Fruit fly (Drosophila melanogaster) whole organism, embryonic: ENCODE measurements around the gene Cyp40.
A peak's percentile ranks its signal among the peaks of the same experiment; 100 is the strongest.

Experiments
- Aef1 ChIP-seq: fragments of 200-800 bp; sonication (Bioruptor generic); IDR thresholded peaks from 3 replicates; pipeline ENCODE4 v1.3.6; 2022; ENCODE audit warnings: missing biosample characterization, missing genetic modification characterization
- Antp ChIP-seq: fragments of 200-800 bp; sonication (Bioruptor generic); optimal IDR thresholded peaks from 3 replicates; lab custom pipeline; 2016; ENCODE audit warnings: missing biosample characterization, missing genetic modification characterization
- Bgb ChIP-seq: fragments of 200-800 bp; sonication (Bioruptor generic); IDR thresholded peaks from 2 replicates; pipeline ENCODE4 v1.3.6; 2022; ENCODE audit warnings: missing biosample characterization, missing genetic modification characterization; ENCODE audit not compliant: partially characterized antibody
- Blimp-1 ChIP-seq: fragments of 200-800 bp; sonication (Bioruptor generic); optimal IDR thresholded peaks from 3 replicates; lab custom pipeline; 2018; ENCODE audit warnings: missing biosample characterization, missing genetic modification characterization, mild to moderate bottlenecking, moderate library complexity, missing genetic modification reagents
- CG10267 ChIP-seq: fragments of 200-800 bp; sonication (Bioruptor generic); optimal IDR thresholded peaks from 2 replicates; lab custom pipeline; 2018; ENCODE audit warnings: missing biosample characterization, mild to moderate bottlenecking, missing genetic modification characterization, moderate library complexity
- CG10366 ChIP-seq: fragments of 200-800 bp; sonication (Bioruptor generic); IDR thresholded peaks from 2 replicates; pipeline ENCODE4 v1.3.6; 2022; ENCODE audit warnings: missing biosample characterization, missing genetic modification characterization
- CG10959 ChIP-seq: fragments of 200-800 bp; sonication (Bioruptor generic); IDR thresholded peaks from 2 replicates; pipeline ENCODE4 v1.3.6; 2022; ENCODE audit warnings: missing biosample characterization, missing genetic modification characterization
- CG11456 ChIP-seq: fragments of 200-800 bp; sonication (Bioruptor generic); IDR thresholded peaks from 3 replicates; pipeline ENCODE4 v1.3.6; 2022; ENCODE audit warnings: missing biosample characterization, missing genetic modification characterization
- CG14710 ChIP-seq: fragments of 200-800 bp; sonication (Bioruptor generic); optimal IDR thresholded peaks from 3 replicates; lab custom pipeline; 2019; ENCODE audit warnings: missing biosample characterization, mild to moderate bottlenecking, missing genetic modification characterization, moderate library complexity
- CG15514 ChIP-seq: fragments of 200-800 bp; sonication (Bioruptor generic); optimal IDR thresholded peaks from 3 replicates; lab custom pipeline; 2017; ENCODE audit warnings: missing biosample characterization, missing genetic modification characterization, mild to moderate bottlenecking, moderate library complexity, missing genetic modification reagents
- CG17328 ChIP-seq: fragments of 200-800 bp; sonication (Bioruptor generic); IDR thresholded peaks from 2 replicates; pipeline ENCODE4 v1.3.6; 2022; ENCODE audit warnings: missing biosample characterization, missing genetic modification characterization
- CG17612 ChIP-seq: fragments of 200-800 bp; sonication (Bioruptor generic); IDR thresholded peaks from 2 replicates; pipeline ENCODE4 v1.3.6; 2022; ENCODE audit warnings: missing biosample characterization, missing genetic modification characterization
- CG17802 ChIP-seq: fragments of 200-800 bp; sonication (Bioruptor generic); optimal IDR thresholded peaks from 2 replicates; lab custom pipeline; 2018; ENCODE audit warnings: missing biosample characterization, mild to moderate bottlenecking, missing genetic modification characterization, moderate library complexity
- CG18262 ChIP-seq: fragments of 200-800 bp; optimal IDR thresholded peaks from 3 replicates; lab custom pipeline; 2019; ENCODE audit warnings: missing biosample characterization, mild to moderate bottlenecking, missing genetic modification characterization, moderate library complexity
- CG32772 ChIP-seq: fragments of 200-800 bp; sonication (Bioruptor generic); IDR thresholded peaks from 2 replicates; pipeline ENCODE4 v1.3.6; 2022; ENCODE audit warnings: missing biosample characterization, missing genetic modification characterization
- CG4707 ChIP-seq: fragments of 200-800 bp; sonication (Bioruptor generic); optimal IDR thresholded peaks from 2 replicates; lab custom pipeline; 2018; ENCODE audit warnings: missing biosample characterization, mild to moderate bottlenecking, missing genetic modification characterization, moderate library complexity
- CG5245 ChIP-seq: fragments of 200-800 bp; sonication (Bioruptor generic); optimal IDR thresholded peaks from 3 replicates; lab custom pipeline; 2016; ENCODE audit warnings: missing biosample characterization, missing genetic modification characterization
- CG6254 ChIP-seq: fragments of 200-800 bp; sonication (Bioruptor generic); optimal IDR thresholded peaks from 3 replicates; lab custom pipeline; 2017; ENCODE audit warnings: mild to moderate bottlenecking, missing biosample characterization, missing genetic modification reagents, missing genetic modification characterization
- CG6813 ChIP-seq: fragments of 200-800 bp; sonication (Bioruptor generic); optimal IDR thresholded peaks from 2 replicates; lab custom pipeline; 2017; ENCODE audit warnings: missing biosample characterization, missing genetic modification characterization, mild to moderate bottlenecking, moderate library complexity, missing genetic modification reagents
- CG7372 ChIP-seq: fragments of 200-800 bp; sonication (Bioruptor generic); IDR thresholded peaks from 2 replicates; pipeline ENCODE4 v1.3.6; 2022; ENCODE audit warnings: missing biosample characterization, missing genetic modification characterization
- CG7963 ChIP-seq: fragments of 200-800 bp; sonication (Bioruptor generic); IDR thresholded peaks from 3 replicates; pipeline ENCODE4 v1.3.6; 2022; ENCODE audit warnings: missing biosample characterization, missing genetic modification characterization; ENCODE audit not compliant: partially characterized antibody
- CG9727 ChIP-seq: fragments of 200-800 bp; sonication (Bioruptor generic); optimal IDR thresholded peaks from 3 replicates; lab custom pipeline; 2017; ENCODE audit warnings: missing biosample characterization, mild to moderate bottlenecking, missing genetic modification characterization
- Dfd ChIP-seq, 2 experiments: fragments of >200 bp; optimal IDR thresholded peaks; 2 replicates each; lab custom pipeline; 2017; ENCODE audit warnings: missing biosample characterization in 2 of 2, missing genetic modification characterization in 2 of 2
- E2f2 ChIP-seq: fragments of 200-800 bp; sonication (Bioruptor generic); IDR thresholded peaks from 2 replicates; pipeline ENCODE4 v1.3.6; 2022; ENCODE audit warnings: missing biosample characterization, missing genetic modification characterization
- Fer3 ChIP-seq: fragments of 200-800 bp; sonication (Bioruptor generic); optimal IDR thresholded peaks from 2 replicates; lab custom pipeline; 2018; ENCODE audit warnings: missing biosample characterization, mild to moderate bottlenecking, missing genetic modification characterization, moderate library complexity
- GATAe ChIP-seq: fragments of 200-800 bp; sonication (Bioruptor generic); conservative IDR thresholded peaks from 2 replicates; pipeline ENCODE4 v1.3.6; 2022; ENCODE audit warnings: missing biosample characterization, missing genetic modification characterization
- Kr ChIP-seq: fragments of 200-800 bp; sonication (Bioruptor generic); optimal IDR thresholded peaks from 2 replicates; lab custom pipeline; 2017; ENCODE audit warnings: missing biosample characterization, mild to moderate bottlenecking, missing genetic modification characterization
- MBD-R2 ChIP-seq: fragments of 200-800 bp; sonication (Bioruptor generic); IDR thresholded peaks from 2 replicates; pipeline ENCODE4 v1.3.6; 2022; ENCODE audit warnings: missing biosample characterization, missing genetic modification characterization
- MESR4 ChIP-seq: fragments of 200-800 bp; sonication (Bioruptor generic); optimal IDR thresholded peaks from 2 replicates; lab custom pipeline; 2018; ENCODE audit warnings: missing biosample characterization, mild to moderate bottlenecking, missing genetic modification characterization, moderate library complexity
- Mrtf ChIP-seq: fragments of 200-800 bp; sonication (Bioruptor generic); IDR thresholded peaks from 3 replicates; pipeline ENCODE4 v1.3.6; 2022; ENCODE audit warnings: missing biosample characterization, missing genetic modification characterization
- NFAT ChIP-seq: fragments of 200-800 bp; sonication (Bioruptor generic); IDR thresholded peaks from 2 replicates; pipeline ENCODE4 v1.3.6; 2022; ENCODE audit warnings: missing biosample characterization, missing genetic modification characterization
- Pdp1 ChIP-seq, 2 experiments: fragments of 200-800 bp; sonication (Bioruptor generic); optimal IDR thresholded peaks; 3 replicates each; lab custom pipeline; 2016; ENCODE audit warnings: missing biosample characterization in 2 of 2, missing genetic modification characterization in 2 of 2, mild to moderate bottlenecking in 1 of 2, moderate library complexity in 1 of 2
- Ptx1 ChIP-seq: fragments of 200-800 bp; sonication (Bioruptor generic); IDR thresholded peaks from 2 replicates; pipeline ENCODE4 v1.3.6; 2022; ENCODE audit warnings: missing biosample characterization, missing genetic modification characterization
- Taf1 ChIP-seq: fragments of 200-800 bp; sonication (Bioruptor generic); IDR thresholded peaks from 2 replicates; pipeline ENCODE4 v1.3.6; 2022; ENCODE audit warnings: missing biosample characterization, missing genetic modification characterization
- Vsx1 ChIP-seq: fragments of 200-800 bp; sonication (Bioruptor generic); optimal IDR thresholded peaks from 2 replicates; lab custom pipeline; 2017; ENCODE audit warnings: missing biosample characterization, mild to moderate bottlenecking, missing genetic modification characterization, missing genetic modification reagents
- bcd ChIP-seq: fragments of 200-800 bp; sonication (Bioruptor generic); optimal IDR thresholded peaks from 2 replicates; lab custom pipeline; 2017; ENCODE audit warnings: missing biosample characterization, mild to moderate bottlenecking, missing genetic modification characterization
- chm ChIP-seq: fragments of 200-800 bp; sonication (Bioruptor generic); IDR thresholded peaks from 2 replicates; pipeline ENCODE4 v1.3.6; 2022; ENCODE audit warnings: missing biosample characterization, missing genetic modification characterization
- fd96Cb ChIP-seq: fragments of 200-800 bp; sonication (Bioruptor generic); optimal IDR thresholded peaks from 2 replicates; lab custom pipeline; 2018; ENCODE audit warnings: missing biosample characterization, mild to moderate bottlenecking, missing genetic modification characterization, moderate library complexity
- ind ChIP-seq: fragments of 200-800 bp; sonication (Bioruptor generic); optimal IDR thresholded peaks from 3 replicates; lab custom pipeline; 2016; ENCODE audit warnings: missing biosample characterization, missing genetic modification characterization
- jumu ChIP-seq: fragments of 200-800 bp; sonication (Bioruptor generic); optimal IDR thresholded peaks from 3 replicates; lab custom pipeline; 2016; ENCODE audit warnings: missing biosample characterization, missing genetic modification characterization
- nau ChIP-seq: fragments of 200-800 bp; sonication (Bioruptor generic); optimal IDR thresholded peaks from 3 replicates; lab custom pipeline; 2017; ENCODE audit warnings: missing biosample characterization, mild to moderate bottlenecking, missing genetic modification characterization, missing genetic modification reagents
- nerfin-1 ChIP-seq: fragments of 200-800 bp; sonication (Bioruptor generic); optimal IDR thresholded peaks from 3 replicates; lab custom pipeline; 2019; ENCODE audit warnings: missing biosample characterization, mild to moderate bottlenecking, missing genetic modification characterization, moderate library complexity
- phol ChIP-seq: fragments of 200-800 bp; sonication (Bioruptor generic); optimal IDR thresholded peaks from 3 replicates; lab custom pipeline; 2018; ENCODE audit warnings: missing biosample characterization, mild to moderate bottlenecking, missing genetic modification characterization, moderate library complexity
- pnt ChIP-seq: fragments of 200-800 bp; sonication (Bioruptor generic); optimal IDR thresholded peaks from 3 replicates; lab custom pipeline; 2016; ENCODE audit warnings: missing biosample characterization, missing genetic modification characterization
- prd ChIP-seq, 3 experiments: fragments of >200 bp in 2 of 3; fragments of 200-800 bp in 1 of 3; sonication (Bioruptor generic) in 1 of 3; optimal IDR thresholded peaks in 2 of 3; IDR thresholded peaks in 1 of 3; 2 replicates in 2 of 3; 3 replicates in 1 of 3; pipeline versions ENCODE4 v1.3.6 to Lab custom; 2017 to 2022; ENCODE audit warnings: missing biosample characterization in 1 of 3, missing genetic modification characterization in 1 of 3
- pzg ChIP-seq: fragments of 200-800 bp; sonication (Bioruptor generic); optimal IDR thresholded peaks from 3 replicates; lab custom pipeline; 2018; ENCODE audit warnings: missing biosample characterization, mild to moderate bottlenecking, missing genetic modification characterization, moderate library complexity
- tin ChIP-seq: fragments of 200-800 bp; sonication (Bioruptor generic); optimal IDR thresholded peaks from 3 replicates; lab custom pipeline; 2016; ENCODE audit warnings: missing biosample characterization, missing genetic modification characterization
- vfl ChIP-seq: fragments of 200-800 bp; sonication (Bioruptor generic); optimal IDR thresholded peaks from 2 replicates; lab custom pipeline; 2016; ENCODE audit warnings: missing biosample characterization, missing genetic modification characterization

The Cyp40 gene

dm6 chr3L:9613960-9614588 is 14.4 kb upstream of the Cyp40 start (continued):
- no peak for TF ChIP-seq prd (optimal IDR thresholded peaks at IDR 0.05; lab: Kevin White, UChicago)
- peak; percentile 59; the same call in 2 of the 3 replicates for TF ChIP-seq prd (GFP tag; IDR thresholded peaks at IDR 0.05; lab: Robert Waterston, UW)
- TF ChIP-seq CG7372 (GFP tag; lab: Robert Waterston, UW) = peak; percentile 42; the same call in 1 of the 2 replicates
- TF ChIP-seq Bgb (GFP tag; lab: Robert Waterston, UW) = peak; percentile 52; the same call in 1 of the 2 replicates
- peak; percentile 44 for TF ChIP-seq CG17802 (tag; lab: Kevin White, UChicago)
- TF ChIP-seq ind = peak; percentile 59
- TF ChIP-seq CG14710 (tag; lab: Kevin White, UChicago) = peak; percentile 47
- peak; percentile 84 for TF ChIP-seq Blimp-1 (GFP tag; lab: Kevin White, UChicago)
- peak; percentile 46 for TF ChIP-seq Fer3 (tag; lab: Kevin White, UChicago)
- TF ChIP-seq CG17328 (GFP tag; lab: Robert Waterston, UW) = 0 out of 2 replicates have a peak, but pooled peaks have one; percentile 12
- TF ChIP-seq Pdp1 (GFP tag; optimal IDR thresholded peaks at IDR 0.05; lab: Kevin White, UChicago) = peak in 1 of 2 experiments; percentile 66
- TF ChIP-seq CG10959 = no peak
- TF ChIP-seq CG6813 (GFP tag; lab: Kevin White, UChicago) = no peak
- TF ChIP-seq Kr (GFP tag; lab: Kevin White, UChicago) = no peak
- peak; percentile 57 for TF ChIP-seq vfl (GFP tag; lab: Kevin White, UChicago)
- peak; percentile 59; the same call in 1 of the 2 replicates for TF ChIP-seq Ptx1 (GFP tag; lab: Robert Waterston, UW)
- TF ChIP-seq CG11456 = peak; percentile 84
- no peak for TF ChIP-seq CG6254
- TF ChIP-seq E2f2 (GFP tag; lab: Robert Waterston, UW) = peak; percentile 99
- peak; percentile 31; the same call in 1 of the 3 replicates for TF ChIP-seq Aef1 (GFP tag; lab: Robert Waterston, UW)
- peak; percentile 66 for TF ChIP-seq phol (tag; lab: Kevin White, UChicago)
- peak; percentile 66 for TF ChIP-seq jumu (GFP tag; lab: Kevin White, UChicago)
- TF ChIP-seq fd96Cb (tag; lab: Kevin White, UChicago) = peak; percentile 25
- TF ChIP-seq Vsx1 (GFP tag; lab: Kevin White, UChicago) = peak; percentile 42
- no peak for TF ChIP-seq GATAe (GFP tag; lab: Robert Waterston, UW)
- TF ChIP-seq chm = no peak
- TF ChIP-seq MBD-R2 = peak; percentile 46; the same call in 1 of the 2 replicates
- peak; percentile 69 for TF ChIP-seq pnt (GFP tag; lab: Kevin White, UChicago)
- no peak for TF ChIP-seq CG4707 (GFP tag; lab: Kevin White, UChicago)
- TF ChIP-seq nau = no peak
- TF ChIP-seq CG5245 (GFP tag; lab: Kevin White, UChicago) = peak; percentile 67
- TF ChIP-seq CG18262 (tag; lab: Kevin White, UChicago) = no peak
- peak; percentile 37; the same call in 1 of the 2 replicates for TF ChIP-seq CG32772 (GFP tag; lab: Robert Waterston, UW)
- peak; percentile 51 for TF ChIP-seq CG15514 (GFP tag; lab: Kevin White, UChicago)
- no peak; the same call in 2 of the 3 replicates for TF ChIP-seq Mrtf (GFP tag; lab: Robert Waterston, UW)
- TF ChIP-seq Dfd (GFP tag; optimal IDR thresholded peaks at IDR 0.05; lab: Kevin White, UChicago) = peak in 1 of 2 experiments; percentile 72
- TF ChIP-seq bcd (GFP tag; lab: Kevin White, UChicago) = peak; percentile 52
- peak; percentile 73; the same call in 1 of the 2 replicates for TF ChIP-seq NFAT
- no peak for TF ChIP-seq CG7963 (GFP tag; lab: Robert Waterston, UW)
- TF ChIP-seq Antp = peak; percentile 51
- TF ChIP-seq CG10267 (tag; lab: Kevin White, UChicago) = peak; percentile 98
- 0 out of 2 replicates have a peak, but pooled peaks have one; percentile 15 for TF ChIP-seq CG17612 (GFP tag; lab: Robert Waterston, UW)
- no peak for TF ChIP-seq nerfin-1 (tag; lab: Kevin White, UChicago)
- TF ChIP-seq Taf1 (GFP tag; lab: Robert Waterston, UW) = no peak
- TF ChIP-seq MESR4 (GFP tag; lab: Kevin White, UChicago) = no peak
- TF ChIP-seq CG10366 (GFP tag; lab: Robert Waterston, UW) = peak; percentile 36
- no peak for TF ChIP-seq CG9727 (GFP tag; lab: Kevin White, UChicago)
- TF ChIP-seq pzg (GFP tag; lab: Kevin White, UChicago) = peak; percentile 63
- peak; percentile 59 for TF ChIP-seq tin (GFP tag; lab: Kevin White, UChicago)
